Fruit fly (Drosophila melanogaster): Measurements from ENCODE around the gene MKP-4.
A peak's percentile ranks its signal among the peaks of the same experiment; 100 is the strongest.

The MKP-4 gene

DNA sequence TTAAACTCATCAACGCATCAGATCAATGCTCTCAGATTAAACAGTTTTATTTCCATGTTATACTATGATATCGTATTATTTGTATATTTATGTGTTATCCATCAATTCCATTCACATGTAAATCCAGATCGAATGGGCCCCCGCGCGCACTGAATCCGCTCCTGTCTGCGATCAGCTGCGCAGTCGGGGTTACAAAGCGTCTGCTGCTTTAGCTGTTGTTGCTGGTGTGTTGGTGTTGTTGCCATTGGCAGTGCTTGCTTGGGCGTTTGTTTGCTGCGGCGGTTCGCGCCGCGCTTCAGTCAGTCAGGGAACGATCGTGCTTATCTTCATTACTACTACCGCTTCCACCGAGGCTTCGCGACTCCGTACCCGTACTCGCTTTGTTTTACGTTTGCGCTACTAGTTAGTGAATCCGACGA, 44.1 kb downstream of the MKP-4 start, which contains the start of gene Zw (continued):
- peak; percentile 45 for TF ChIP-seq az2 (GFP tag; optimal IDR thresholded peaks at IDR 0.05)
- peak; percentile 25 for TF ChIP-seq CG1602 (GFP tag; optimal IDR thresholded peaks at IDR 0.05)
- peak; percentile 32 for TF ChIP-seq bab2 (GFP tag; optimal IDR thresholded peaks at IDR 0.05)
- no peak for TF ChIP-seq CG3407 (GFP tag; optimal IDR thresholded peaks at IDR 0.05)
- no peak for TF ChIP-seq CG12659 (GFP tag; optimal IDR thresholded peaks at IDR 0.05)
- peak; percentile 86 for TF ChIP-seq slbo (GFP tag; IDR thresholded peaks at IDR 0.05)
- TF ChIP-seq tna (GFP tag; IDR thresholded peaks at IDR 0.05; ENCODE audit: partially characterized antibody) = no peak
- TF ChIP-seq CG1832 (GFP tag; optimal IDR thresholded peaks at IDR 0.05) = no peak
- TF ChIP-seq CG12744 (GFP tag; optimal IDR thresholded peaks at IDR 0.05) = peak; percentile 36
- no peak for TF ChIP-seq ssp (GFP tag; IDR thresholded peaks at IDR 0.05)
- peak; percentile 24 for TF ChIP-seq Side (GFP tag; optimal IDR thresholded peaks at IDR 0.05)
- peak in 1 of 2 experiments; percentile 38 for TF ChIP-seq chif (GFP tag; optimal IDR thresholded peaks at IDR 0.05)
- peak; percentile 35 for TF ChIP-seq CG10979 (tag; optimal IDR thresholded peaks at IDR 0.05)
- 0 out of 4 replicates have a peak, but pooled peaks have one; percentile 19 for TF ChIP-seq Dll (GFP tag; IDR thresholded peaks at IDR 0.05; ENCODE audit: partially characterized antibody)
- no peak for TF ChIP-seq Doc3 (GFP tag; IDR thresholded peaks at IDR 0.05; ENCODE audit: partially characterized antibody)
- no peak for TF ChIP-seq CG7928 (GFP tag; optimal IDR thresholded peaks at IDR 0.05)
- TF ChIP-seq CG8924 (tag; optimal IDR thresholded peaks at IDR 0.05) = peak; percentile 1
- TF ChIP-seq CG30431 (GFP tag; optimal IDR thresholded peaks at IDR 0.05) = peak; percentile 47
- peak; percentile 87 for TF ChIP-seq Rfx (GFP tag; IDR thresholded peaks at IDR 0.05)
- peak; percentile 37; the same call in 1 of the 2 replicates for TF ChIP-seq CG17328 (GFP tag; IDR thresholded peaks at IDR 0.05)
- peak; percentile 53 for TF ChIP-seq Chrac-16 (GFP tag; optimal IDR thresholded peaks at IDR 0.05)
- TF ChIP-seq Taf1 (GFP tag; IDR thresholded peaks at IDR 0.05) = peak; percentile 40; the same call in 1 of the 2 replicates
- TF ChIP-seq CG11456 (GFP tag; IDR thresholded peaks at IDR 0.05) = peak; percentile 81
- peak; percentile 25 for TF ChIP-seq fd96Cb (tag; optimal IDR thresholded peaks at IDR 0.05)
- TF ChIP-seq Lim3 (GFP tag; IDR thresholded peaks at IDR 0.05) = no peak
- peak; percentile 71 for TF ChIP-seq sisA (GFP tag; IDR thresholded peaks at IDR 0.05)
- peak; percentile 67 for TF ChIP-seq tgo (GFP tag; IDR thresholded peaks at IDR 0.05)
- TF ChIP-seq ham (GFP tag; IDR thresholded peaks at IDR 0.05) = no peak
- peak; percentile 46 for TF ChIP-seq nmo (GFP tag; optimal IDR thresholded peaks at IDR 0.05)
- TF ChIP-seq CG15601 (tag; optimal IDR thresholded peaks at IDR 0.05) = no peak
- TF ChIP-seq Ets97D (GFP tag; optimal IDR thresholded peaks at IDR 0.05) = no peak
- peak; percentile 47 for TF ChIP-seq CG16863 (GFP tag; optimal IDR thresholded peaks at IDR 0.05)
- TF ChIP-seq Blimp-1 (GFP tag; optimal IDR thresholded peaks at IDR 0.05) = no peak
- no peak for TF ChIP-seq Asciz (GFP tag; optimal IDR thresholded peaks at IDR 0.05)
- TF ChIP-seq ase (GFP tag; IDR thresholded peaks at IDR 0.05) = peak; percentile 46; the same call in 1 of the 3 replicates
- TF ChIP-seq prd (optimal IDR thresholded peaks at IDR 0.05) = no peak
- peak; percentile 82 for TF ChIP-seq prd (GFP tag; IDR thresholded peaks at IDR 0.05)
- TF ChIP-seq grau (tag; optimal IDR thresholded peaks at IDR 0.05) = peak; percentile 45
- peak; percentile 51 for TF ChIP-seq CG15696 (tag; optimal IDR thresholded peaks at IDR 0.05)
- TF ChIP-seq Ada2b (GFP tag; IDR thresholded peaks at IDR 0.05) = peak; percentile 48; the same call in 1 of the 2 replicates
- peak; percentile 4 for TF ChIP-seq CG33213 (GFP tag; optimal IDR thresholded peaks at IDR 0.05)
- TF ChIP-seq CG2889 (GFP tag; IDR thresholded peaks at IDR 0.05) = 0 out of 3 replicates have a peak, but pooled peaks have one; percentile 29
- TF ChIP-seq HLH3B (GFP tag; IDR thresholded peaks at IDR 0.05) = peak; percentile 63
- peak; percentile 14 for TF ChIP-seq CG3281 (GFP tag; optimal IDR thresholded peaks at IDR 0.05)
- no peak for TF ChIP-seq CG11560 (tag; IDR thresholded peaks at IDR 0.05)
- peak; percentile 13; the same call in 1 of the 2 replicates for TF ChIP-seq GATAe (GFP tag; conservative IDR thresholded peaks at IDR 0.05)
- TF ChIP-seq lola (GFP tag; optimal IDR thresholded peaks at IDR 0.05) = peak in 1 of 3 experiments; percentile 22
- no peak for TF ChIP-seq CG10147 (GFP tag; optimal IDR thresholded peaks at IDR 0.05)
- TF ChIP-seq crp (GFP tag; optimal IDR thresholded peaks at IDR 0.05) = peak in 1 of 2 experiments; percentile 70
- TF ChIP-seq lmd (GFP tag; IDR thresholded peaks at IDR 0.05) = peak; percentile 47; the same call in 1 of the 2 replicates

Measured in whole organism, embryonic.